Worm (Caenorhabditis elegans): ENCODE data around the gene ZC190.2.
"Not testable (repeated sequence)": the region's sequence is repeated elsewhere in the genome, so short reads cannot be mapped to it uniquely, and the experiment has no call there.

The ZC190.2 gene

DNA sequence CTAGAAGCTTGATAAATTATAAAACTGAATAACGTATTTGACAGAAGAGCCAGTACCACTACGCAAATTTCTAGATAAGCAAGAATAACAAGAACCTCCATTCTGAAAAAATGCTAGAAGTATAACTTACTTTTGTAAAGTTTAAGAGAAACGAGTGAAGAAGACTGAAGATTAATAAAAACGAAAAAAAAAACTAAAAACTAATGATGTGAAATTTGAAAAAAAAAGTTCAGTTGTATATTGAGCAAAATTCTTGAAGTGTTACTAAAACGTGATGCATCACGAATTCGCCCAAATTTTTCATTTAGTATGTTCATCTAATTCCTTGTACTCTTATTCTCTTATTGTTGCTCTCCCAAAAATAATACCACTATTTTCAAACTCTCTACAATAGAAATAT is 4.0 kb upstream of the ZC190.2 start, which contains the start of gene ZC190.6:
ZC190.6 (minus strand) TSS at position 101 of the 400 bp plus-strand sequence.
- TF ChIP-seq dao-5 (tag; optimal IDR thresholded peaks at IDR 0.05) = no peak
- no peak for TF ChIP-seq him-1 (tag; optimal IDR thresholded peaks at IDR 0.05)
- no peak for TF ChIP-seq W03F9.2 (tag; optimal IDR thresholded peaks at IDR 0.05)

DNA sequence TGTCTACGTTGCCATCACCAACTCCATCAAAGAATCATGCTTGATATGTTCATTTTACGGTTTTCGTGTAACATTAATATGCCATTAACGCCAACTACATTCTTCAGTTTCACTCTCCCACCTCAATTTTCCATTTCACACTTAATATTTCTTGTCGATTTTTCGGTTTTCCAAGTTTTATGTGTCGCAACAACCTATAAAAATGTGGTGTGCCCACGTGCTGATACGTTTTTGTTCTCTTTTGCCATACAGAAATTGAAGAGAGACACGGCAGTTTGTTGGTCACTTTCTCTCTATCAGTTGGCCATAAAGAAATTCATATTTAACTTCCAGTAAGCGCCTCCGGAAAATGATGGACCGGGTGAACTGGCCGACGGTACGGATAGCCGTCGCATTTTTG is 1.6 kb downstream of the ZC190.2 start, which contains the start of gene cln-3.3:
cln-3.3 (plus strand) TSS at position 334 of the 400 bp plus-strand sequence.
- no peak for TF ChIP-seq dao-5 (tag; optimal IDR thresholded peaks at IDR 0.05)
- TF ChIP-seq W03F9.2 (tag; optimal IDR thresholded peaks at IDR 0.05) = no peak
- no peak for TF ChIP-seq him-1 (tag; optimal IDR thresholded peaks at IDR 0.05)

DNA sequence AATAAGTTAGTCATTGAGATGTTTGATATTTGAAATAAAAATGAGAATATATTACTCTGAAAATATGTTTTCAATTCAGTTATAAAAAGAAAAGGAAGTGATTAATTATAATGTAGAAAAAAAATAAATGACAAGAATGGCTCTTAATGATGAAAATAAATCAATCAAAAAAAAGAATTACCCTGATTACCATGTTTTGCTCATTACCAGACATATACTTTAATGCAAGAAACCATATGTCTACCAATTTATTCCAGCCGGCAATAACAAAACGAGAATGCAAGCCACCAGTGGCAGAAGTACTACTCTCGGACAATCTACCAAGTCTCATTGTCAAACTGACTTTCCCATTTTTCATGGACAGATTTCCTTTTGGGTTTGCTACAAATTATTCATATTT is 2.6 kb downstream of the ZC190.2 start:
- TF ChIP-seq dao-5 (tag; optimal IDR thresholded peaks at IDR 0.05) (no peak), him-1 (tag; optimal IDR thresholded peaks at IDR 0.05) (no peak), W03F9.2 (tag; optimal IDR thresholded peaks at IDR 0.05) (no peak)

DNA sequence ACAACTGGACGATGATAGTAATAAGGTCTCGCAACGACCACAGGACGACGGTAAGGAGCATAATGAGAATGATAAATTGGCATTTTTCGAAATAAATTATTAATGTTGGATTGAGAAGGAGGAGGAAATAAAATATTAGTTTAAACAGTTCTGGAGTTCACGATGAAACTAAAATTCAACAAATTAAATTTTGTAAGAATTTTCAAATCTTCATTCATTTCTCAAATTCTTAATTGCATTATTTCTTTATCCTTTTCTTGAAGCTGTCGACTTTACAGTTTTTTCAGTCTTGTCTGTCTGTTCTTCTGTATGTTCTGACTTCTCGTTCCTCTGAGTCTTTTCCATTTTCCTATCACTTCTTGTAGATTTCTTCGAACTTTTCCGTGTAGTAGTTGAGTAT is 5.6 kb downstream of the ZC190.2 start, which contains the start of gene ZC190.7:
ZC190.7 (minus strand) TSS at position 101 of the 400 bp plus-strand sequence.
- TF ChIP-seq dao-5 (tag; optimal IDR thresholded peaks at IDR 0.05) (no peak), him-1 (tag; optimal IDR thresholded peaks at IDR 0.05) (no peak), W03F9.2 (tag; optimal IDR thresholded peaks at IDR 0.05) (no peak)

DNA sequence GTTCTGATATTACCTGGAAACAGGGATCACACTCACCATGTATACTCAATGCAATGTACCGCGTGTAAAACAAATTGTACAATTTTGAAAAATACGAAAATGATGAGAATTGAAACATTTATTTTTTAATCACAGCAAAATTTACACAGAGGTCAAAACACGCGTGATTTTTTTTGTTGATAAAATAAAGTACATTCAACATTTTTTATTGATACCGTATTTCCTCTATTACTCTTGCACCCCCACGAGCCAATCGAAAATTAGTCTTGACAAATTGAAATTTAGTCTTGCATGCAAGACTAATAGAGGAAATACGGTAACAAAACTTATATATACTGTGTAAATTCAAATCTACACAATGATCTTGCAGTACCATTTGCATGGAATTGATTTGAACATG is 6.6 kb downstream of the ZC190.2 start, which contains the start of gene ZC190.8:
ZC190.8 (minus strand) TSS at position 101 of the 400 bp plus-strand sequence.
- no peak for TF ChIP-seq him-1 (tag; optimal IDR thresholded peaks at IDR 0.05)
- no peak for TF ChIP-seq dao-5 (tag; optimal IDR thresholded peaks at IDR 0.05)
- TF ChIP-seq W03F9.2 (tag; optimal IDR thresholded peaks at IDR 0.05) = no peak

DNA sequence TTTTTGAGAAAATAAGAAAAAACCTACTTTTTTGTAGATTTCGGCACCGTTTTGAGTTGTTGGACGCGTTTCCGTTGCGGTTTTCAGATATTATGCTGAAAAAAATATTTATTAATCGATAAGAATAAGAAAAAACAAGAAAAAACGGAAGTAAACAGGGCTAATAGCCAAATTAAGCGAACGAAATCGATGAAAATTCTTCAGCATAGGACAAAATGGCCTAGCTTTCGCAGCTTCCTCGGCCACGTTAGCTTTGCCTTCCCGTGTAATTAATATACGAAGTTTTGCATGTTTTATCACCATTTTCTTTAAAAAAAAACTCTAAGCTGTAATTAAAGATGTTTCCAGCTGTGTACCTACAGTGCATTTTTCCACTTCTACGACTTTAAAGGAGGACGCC is 15.1 kb downstream of the ZC190.2 start, which contains the start of gene ZC190.10:
ZC190.10 (minus strand) TSS at position 101 of the 400 bp plus-strand sequence.
- TF ChIP-seq W03F9.2, dao-5, him-1 (tag; optimal IDR thresholded peaks at IDR 0.05): not testable (repeated sequence)

DNA sequence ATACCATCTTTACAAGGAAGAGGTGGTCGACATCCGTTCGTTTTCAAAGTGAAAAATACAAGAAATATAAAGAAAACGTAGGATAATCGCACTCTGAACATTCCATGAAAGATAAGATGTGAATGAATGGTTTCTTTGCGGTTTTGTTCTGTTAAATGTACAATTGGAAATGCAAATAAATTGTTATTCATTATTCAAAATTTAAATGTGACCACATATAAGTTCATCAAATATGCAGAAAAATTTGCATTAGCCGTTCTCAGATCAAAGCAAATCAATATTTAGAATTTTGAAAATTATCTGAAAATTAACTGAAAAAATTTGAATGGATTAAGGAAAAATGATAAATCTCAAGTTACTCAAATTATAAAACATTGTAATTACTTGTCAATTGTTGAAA is 30.8 kb downstream of the ZC190.2 start, which contains the start of gene ZC178.2:
ZC178.2 (minus strand) TSS at position 101 of the 400 bp plus-strand sequence.
- no peak for TF ChIP-seq him-1 (tag; optimal IDR thresholded peaks at IDR 0.05)
- TF ChIP-seq W03F9.2 (tag; optimal IDR thresholded peaks at IDR 0.05) = no peak
- TF ChIP-seq dao-5 (tag; optimal IDR thresholded peaks at IDR 0.05) = no peak

DNA sequence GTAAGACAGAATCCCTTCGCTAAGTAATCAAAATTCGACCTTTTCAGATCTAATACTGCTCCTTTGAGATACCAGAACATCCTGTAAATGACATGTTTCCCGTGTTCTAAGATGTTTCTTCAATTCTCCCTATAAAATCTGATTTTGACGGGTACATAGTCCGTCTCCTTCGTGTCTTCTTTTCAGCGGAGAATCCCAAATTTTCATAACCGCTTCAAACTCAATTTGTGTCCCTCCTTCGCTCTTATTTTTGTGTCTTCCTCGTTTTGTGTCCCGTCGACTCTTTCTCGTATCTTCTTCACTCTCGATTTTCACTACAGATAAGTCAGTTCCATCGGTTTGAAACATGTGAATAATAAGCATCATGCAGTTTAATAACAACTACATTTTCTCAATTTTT is 35.0 kb downstream of the ZC190.2 start, which contains the start of gene glr-5:
glr-5 (plus strand) TSS at position 321 of the 400 bp plus-strand sequence.
- TF ChIP-seq him-1 (tag; optimal IDR thresholded peaks at IDR 0.05) (no peak), W03F9.2 (tag; optimal IDR thresholded peaks at IDR 0.05) (no peak), dao-5 (tag; optimal IDR thresholded peaks at IDR 0.05) (no peak)

DNA sequence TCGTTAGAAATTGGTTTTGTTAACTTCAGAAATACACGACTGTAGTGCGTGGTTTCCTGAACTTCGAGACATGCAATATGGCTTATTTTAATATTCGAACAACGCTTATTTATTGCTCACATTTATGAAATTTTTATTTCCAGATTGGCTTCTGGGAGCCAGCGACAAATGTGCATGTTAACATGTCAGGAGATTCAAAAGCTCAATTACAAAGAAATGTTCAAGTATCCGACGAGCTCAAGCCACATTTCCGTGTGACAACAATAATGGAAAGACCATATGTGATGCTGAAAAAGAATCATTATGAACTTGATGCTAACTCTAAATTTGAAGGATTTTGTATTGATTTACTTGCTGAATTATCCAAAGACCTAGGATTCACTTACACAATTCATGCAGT is 37.2 kb downstream of the ZC190.2 start:
- TF ChIP-seq him-1 (tag; optimal IDR thresholded peaks at IDR 0.05) (no peak), W03F9.2 (tag; optimal IDR thresholded peaks at IDR 0.05) (no peak), dao-5 (tag; optimal IDR thresholded peaks at IDR 0.05) (no peak)

DNA sequence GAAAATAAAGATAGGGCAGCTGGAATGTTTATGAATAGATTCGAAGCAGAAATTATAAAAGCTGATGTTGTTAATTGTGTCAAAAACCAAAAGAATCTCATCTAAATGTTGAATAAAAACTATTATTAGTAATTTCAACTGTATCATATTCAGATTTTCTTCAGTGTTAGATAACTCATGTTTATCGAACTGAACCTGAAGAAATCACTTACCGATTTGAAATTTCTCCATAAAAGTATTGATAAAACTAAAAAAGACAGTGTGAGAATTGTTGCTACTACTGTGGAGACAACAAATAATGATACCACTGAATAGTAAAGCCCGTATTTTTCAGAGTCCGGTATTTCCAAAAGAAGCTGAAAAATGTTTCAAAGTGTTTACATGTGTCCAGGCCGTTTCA is 41.0 kb downstream of the ZC190.2 start, which contains the start of gene ZC196.8:
ZC196.8 (minus strand) TSS at position 101 of the 400 bp plus-strand sequence.
- TF ChIP-seq him-1, dao-5, W03F9.2 (tag; optimal IDR thresholded peaks at IDR 0.05): not testable (repeated sequence)

DNA sequence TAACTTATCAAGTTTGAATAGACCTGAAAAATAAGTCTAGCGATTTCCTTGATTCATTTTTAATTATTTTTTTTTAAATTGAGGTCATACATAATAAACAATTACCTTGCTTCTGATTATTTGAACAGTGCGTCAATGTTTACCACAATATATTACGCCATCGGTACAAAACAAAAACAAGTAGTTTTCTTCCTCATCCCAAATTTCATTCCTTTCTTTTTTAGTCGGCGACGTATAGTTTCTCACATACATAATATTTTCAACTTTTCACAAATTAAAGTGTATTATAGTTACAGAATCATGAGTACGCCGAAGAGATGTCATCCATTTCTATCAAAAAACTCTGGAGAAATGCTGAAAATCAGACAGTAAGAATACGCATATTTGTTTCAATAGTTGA is 45.1 kb downstream of the ZC190.2 start, which contains the start of gene droe-8:
droe-8 (plus strand) TSS at position 301 of the 400 bp plus-strand sequence.
- TF ChIP-seq W03F9.2, him-1, dao-5 (tag; optimal IDR thresholded peaks at IDR 0.05): not testable (repeated sequence)

DNA sequence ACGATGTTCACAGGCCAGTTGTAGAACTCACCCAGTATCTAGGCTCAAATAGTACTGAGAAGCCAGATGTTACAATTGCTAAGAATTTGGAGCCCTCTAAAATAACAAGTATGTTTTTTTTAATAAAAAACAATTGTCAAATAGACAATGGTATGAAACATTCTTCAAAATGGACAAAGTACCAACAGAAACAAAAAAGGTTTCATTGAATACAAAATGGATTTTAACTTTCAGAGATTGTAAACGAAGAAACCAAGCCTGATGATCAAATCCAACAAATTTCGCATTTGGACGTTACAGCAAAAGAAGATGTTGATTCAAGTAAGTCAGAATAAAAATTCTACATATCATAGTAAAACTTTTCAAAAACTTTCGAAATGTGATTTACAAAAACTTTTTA is 45.9 kb downstream of the ZC190.2 start, which contains the start of gene ZC196.9:
ZC196.9 (minus strand) TSS at position 101 of the 400 bp plus-strand sequence.
- no peak for TF ChIP-seq him-1 (tag; optimal IDR thresholded peaks at IDR 0.05)
- TF ChIP-seq W03F9.2 (tag; optimal IDR thresholded peaks at IDR 0.05) = no peak
- no peak for TF ChIP-seq dao-5 (tag; optimal IDR thresholded peaks at IDR 0.05)

DNA sequence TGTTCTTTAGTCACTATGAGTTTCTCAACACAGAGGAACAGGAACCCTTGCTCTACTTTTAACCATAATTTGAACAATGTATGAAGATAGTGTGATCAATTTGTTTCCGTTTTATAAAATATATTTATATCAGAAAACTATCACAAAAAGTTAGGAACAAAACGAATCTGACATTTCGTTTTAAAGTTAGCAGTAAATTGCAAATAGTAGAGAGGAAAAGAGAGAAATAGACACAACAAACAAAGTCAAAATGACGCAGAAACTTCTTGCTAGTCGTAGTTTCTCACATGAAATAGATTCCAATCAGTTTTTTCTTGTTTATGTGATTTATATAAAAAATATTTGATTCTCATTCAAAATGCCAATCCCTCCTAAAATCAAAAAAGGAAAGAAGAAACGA is 48.0 kb downstream of the ZC190.2 start, which contains the start of gene ZC196.5:
ZC196.5 (plus strand) TSS at position 301 of the 400 bp plus-strand sequence.
- TF ChIP-seq W03F9.2 (tag; optimal IDR thresholded peaks at IDR 0.05) (no peak), him-1 (tag; optimal IDR thresholded peaks at IDR 0.05) (no peak), dao-5 (tag; optimal IDR thresholded peaks at IDR 0.05) (no peak)

DNA sequence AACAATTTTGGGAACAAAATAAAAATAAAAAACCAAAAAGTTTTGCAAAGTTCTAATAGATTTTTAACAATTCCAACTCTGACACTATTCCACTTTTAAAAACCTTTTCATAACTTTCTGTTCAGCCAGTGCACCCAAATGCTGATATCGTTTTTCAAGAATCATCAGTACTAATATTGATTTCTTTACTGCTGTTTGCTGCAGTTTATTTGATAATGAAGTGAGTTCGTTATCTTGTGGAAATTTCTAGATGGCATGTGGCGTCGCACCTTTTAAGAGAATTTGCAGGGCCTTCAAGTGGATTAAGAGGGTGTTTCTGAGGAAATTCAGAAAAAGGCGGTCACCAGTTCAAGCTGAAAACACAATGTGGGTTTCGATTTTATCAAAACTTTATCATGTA is 49.8 kb downstream of the ZC190.2 start:
- TF ChIP-seq dao-5 (tag; optimal IDR thresholded peaks at IDR 0.05) (no peak), him-1 (tag; optimal IDR thresholded peaks at IDR 0.05) (no peak), W03F9.2 (tag; optimal IDR thresholded peaks at IDR 0.05) (no peak)

Measured in whole organism, L4/young adult.